Worm (Caenorhabditis elegans) whole organism, late embryonic: Measurements from ENCODE around the gene gem-1.

Experiments
- C08G9.2 ChIP-seq: sonication (generic microtip); optimal IDR thresholded peaks from 2 replicates; lab custom pipeline; 2016; ENCODE audit warnings: mild to moderate bottlenecking, missing genetic modification characterization, moderate library complexity, missing compliant biosample characterization
- C38D4.7 ChIP-seq: fragments of 200-800 bp; sonication (Bioruptor generic); optimal IDR thresholded peaks from 2 replicates; lab custom pipeline; 2018; ENCODE audit warnings: mild to moderate bottlenecking, missing genetic modification characterization, moderate library complexity, missing compliant biosample characterization
- K09A11.1 ChIP-seq: sonication (generic microtip); optimal IDR thresholded peaks from 2 replicates; lab custom pipeline; 2017; ENCODE audit warnings: antibody characterized with exemption, mild to moderate bottlenecking, missing genetic modification characterization, missing compliant biosample characterization; ENCODE audit not compliant: insufficient read depth
- T23F11.4 ChIP-seq: fragments of 200-800 bp; sonication (Bioruptor generic); optimal IDR thresholded peaks from 2 replicates; lab custom pipeline; 2018; ENCODE audit warnings: mild to moderate bottlenecking, missing genetic modification characterization, missing compliant biosample characterization
- Y22D7AL.16 ChIP-seq: sonication (generic microtip); optimal IDR thresholded peaks from 2 replicates; lab custom pipeline; 2016; ENCODE audit warnings: missing genetic modification characterization, missing compliant biosample characterization
- ahr-1 ChIP-seq: sonication (generic microtip); optimal IDR thresholded peaks from 2 replicates; lab custom pipeline; 2016; ENCODE audit warnings: missing genetic modification characterization, missing compliant biosample characterization
- ama-1 ChIP-seq: fragments of 150-350 bp; optimal IDR thresholded peaks from 2 replicates; lab custom pipeline; 2014
- ceh-18 ChIP-seq: sonication (generic microtip); optimal IDR thresholded peaks from 2 replicates; lab custom pipeline; 2016; ENCODE audit warnings: missing genetic modification characterization, missing compliant biosample characterization
- ceh-19 ChIP-seq: fragments of 200-800 bp; sonication (Bioruptor generic); optimal IDR thresholded peaks from 2 replicates; lab custom pipeline; 2018; ENCODE audit warnings: mild to moderate bottlenecking, missing genetic modification characterization, missing compliant biosample characterization
- ceh-22 ChIP-seq: sonication (generic microtip); optimal IDR thresholded peaks from 2 replicates; lab custom pipeline; 2017; ENCODE audit warnings: missing biosample characterization, missing genetic modification characterization
- ceh-24 ChIP-seq: sonication (generic microtip); optimal IDR thresholded peaks from 2 replicates; lab custom pipeline; 2016; ENCODE audit warnings: mild to moderate bottlenecking, missing genetic modification characterization, missing compliant biosample characterization
- ceh-30 ChIP-seq: fragments of 150-350 bp; optimal IDR thresholded peaks from 2 replicates; lab custom pipeline; 2014; ENCODE audit warnings: missing biosample characterization, missing genetic modification characterization
- ceh-31 ChIP-seq: sonication (generic microtip); optimal IDR thresholded peaks from 2 replicates; lab custom pipeline; 2016; ENCODE audit warnings: missing genetic modification characterization, missing compliant biosample characterization
- ceh-45 ChIP-seq: fragments of 200-800 bp; sonication (Bioruptor generic); IDR thresholded peaks from 2 replicates; pipeline ENCODE4 v1.3.6; 2022; ENCODE audit warnings: missing genetic modification reagents, missing genetic modification characterization, missing compliant biosample characterization
- ceh-9 ChIP-seq: sonication (generic microtip); optimal IDR thresholded peaks from 2 replicates; lab custom pipeline; 2016; ENCODE audit warnings: mild to moderate bottlenecking, missing genetic modification characterization, inconsistent platforms, missing compliant biosample characterization
- che-1 ChIP-seq: sonication (generic microtip); optimal IDR thresholded peaks from 2 replicates; lab custom pipeline; 2016; ENCODE audit warnings: mild to moderate bottlenecking, missing genetic modification characterization, missing compliant biosample characterization
- dmd-4 ChIP-seq: sonication (generic microtip); optimal IDR thresholded peaks from 2 replicates; lab custom pipeline; 2016; ENCODE audit warnings: borderline replicate concordance, missing genetic modification characterization, missing compliant biosample characterization
- dve-1 ChIP-seq: sonication (generic microtip); optimal IDR thresholded peaks from 2 replicates; lab custom pipeline; 2017; ENCODE audit warnings: antibody characterized with exemption, mild to moderate bottlenecking, missing genetic modification characterization, missing compliant biosample characterization
- elt-2 ChIP-seq: sonication (generic microtip); optimal IDR thresholded peaks from 2 replicates; lab custom pipeline; 2016; ENCODE audit warnings: missing genetic modification reagents, missing genetic modification characterization, missing compliant biosample characterization
- ets-4 ChIP-seq: sonication (generic microtip); optimal IDR thresholded peaks from 2 replicates; lab custom pipeline; 2016; ENCODE audit warnings: missing genetic modification characterization, missing compliant biosample characterization
- fkh-10 ChIP-seq: fragments of 150-350 bp; optimal IDR thresholded peaks from 2 replicates; lab custom pipeline; 2014; ENCODE audit warnings: missing biosample characterization, missing genetic modification reagents, missing genetic modification characterization
- fkh-6 ChIP-seq: sonication (generic microtip); optimal IDR thresholded peaks from 2 replicates; lab custom pipeline; 2016; ENCODE audit warnings: missing genetic modification characterization, missing compliant biosample characterization
- gmeb-2 ChIP-seq: sonication (generic microtip); optimal IDR thresholded peaks from 2 replicates; lab custom pipeline; 2016; ENCODE audit warnings: missing genetic modification characterization, inconsistent platforms, missing compliant biosample characterization
- hlh-13 ChIP-seq: fragments of 200-800 bp; sonication (Bioruptor generic); optimal IDR thresholded peaks from 2 replicates; lab custom pipeline; 2018; ENCODE audit warnings: mild to moderate bottlenecking, missing genetic modification characterization, missing compliant biosample characterization
- hlh-30 ChIP-seq: sonication (generic microtip); optimal IDR thresholded peaks from 2 replicates; lab custom pipeline; 2017; ENCODE audit warnings: antibody characterized with exemption, missing genetic modification characterization, missing compliant biosample characterization; ENCODE audit not compliant: insufficient read depth
- hlh-6 ChIP-seq: sonication (generic microtip); optimal IDR thresholded peaks from 2 replicates; lab custom pipeline; 2016; ENCODE audit warnings: missing genotype, missing genetic modification characterization, missing compliant biosample characterization
- nfya-1 ChIP-seq: sonication (generic microtip); optimal IDR thresholded peaks from 2 replicates; lab custom pipeline; 2017; ENCODE audit warnings: missing genetic modification characterization, mild to moderate bottlenecking, missing compliant biosample characterization, antibody characterized with exemption, moderate library complexity
- npax-4 ChIP-seq: sonication (generic microtip); optimal IDR thresholded peaks from 2 replicates; lab custom pipeline; 2016; ENCODE audit warnings: missing genetic modification characterization, missing compliant biosample characterization
- odd-2 ChIP-seq: sonication (generic microtip); optimal IDR thresholded peaks from 2 replicates; lab custom pipeline; 2017; ENCODE audit warnings: antibody characterized with exemption, mild to moderate bottlenecking, missing genetic modification characterization, missing compliant biosample characterization
- pag-3 ChIP-seq: sonication (generic microtip); optimal IDR thresholded peaks from 2 replicates; lab custom pipeline; 2016; ENCODE audit warnings: missing compliant biosample characterization, missing genetic modification characterization, borderline replicate concordance
- pat-9 ChIP-seq: fragments of 200-800 bp; sonication (Bioruptor generic); optimal IDR thresholded peaks from 2 replicates; lab custom pipeline; 2018; ENCODE audit warnings: mild to moderate bottlenecking, missing genetic modification characterization, moderate library complexity, missing compliant biosample characterization
- pha-2 ChIP-seq: sonication (generic microtip); optimal IDR thresholded peaks from 2 replicates; lab custom pipeline; 2017; ENCODE audit warnings: mild to moderate bottlenecking, missing genetic modification characterization, missing compliant biosample characterization
- pha-4 ChIP-seq: fragments of 150-350 bp; optimal IDR thresholded peaks from 2 replicates; lab custom pipeline; 2018; ENCODE audit warnings: missing biosample characterization, missing genetic modification reagents, missing genetic modification characterization
- pqm-1 ChIP-seq: sonication (generic microtip); optimal IDR thresholded peaks from 2 replicates; lab custom pipeline; 2016; ENCODE audit warnings: missing genetic modification characterization, missing compliant biosample characterization
- pros-1 ChIP-seq: fragments of 150-350 bp; optimal IDR thresholded peaks from 2 replicates; lab custom pipeline; 2014; ENCODE audit warnings: missing biosample characterization, missing genetic modification reagents, missing genetic modification characterization
- sdc-2 ChIP-seq: sonication (generic microtip); optimal IDR thresholded peaks from 2 replicates; lab custom pipeline; 2016; ENCODE audit warnings: missing genotype, missing genetic modification characterization, missing compliant biosample characterization
- sox-2 ChIP-seq: fragments of 200-800 bp; sonication (Bioruptor generic); IDR thresholded peaks from 2 replicates; pipeline ENCODE4 v1.3.6; 2022; ENCODE audit warnings: missing genetic modification reagents, missing genetic modification characterization, missing compliant biosample characterization
- tbx-2 ChIP-seq: sonication (generic microtip); optimal IDR thresholded peaks from 2 replicates; lab custom pipeline; 2016; ENCODE audit warnings: missing genetic modification characterization, missing compliant biosample characterization
- tbx-7 ChIP-seq: sonication (generic microtip); optimal IDR thresholded peaks from 2 replicates; lab custom pipeline; 2016; ENCODE audit warnings: missing genotype, missing genetic modification characterization, missing compliant biosample characterization
- ttx-3 ChIP-seq: sonication (generic microtip); optimal IDR thresholded peaks from 2 replicates; lab custom pipeline; 2016; ENCODE audit warnings: missing genetic modification reagents, missing genetic modification characterization, missing compliant biosample characterization
- unc-3 ChIP-seq, 2 experiments: fragments of 200-800 bp in 1 of 2; sonication (Bioruptor generic) in 1 of 2; sonication (generic microtip) in 1 of 2; conservative IDR thresholded peaks in 1 of 2; optimal IDR thresholded peaks in 1 of 2; 2 replicates each; pipeline versions ENCODE4 v1.3.6 to Lab custom; 2016 to 2022; ENCODE audit warnings: missing compliant biosample characterization in 2 of 2, missing genetic modification characterization in 2 of 2, missing genetic modification reagents in 1 of 2
- unc-42 ChIP-seq: sonication (generic microtip); optimal IDR thresholded peaks from 2 replicates; lab custom pipeline; 2016; ENCODE audit warnings: missing genotype, missing genetic modification characterization, missing compliant biosample characterization
- ztf-16 ChIP-seq: sonication (generic microtip); optimal IDR thresholded peaks from 2 replicates; lab custom pipeline; 2017; ENCODE audit warnings: missing genetic modification characterization, missing compliant biosample characterization

gem-1 gene

DNA sequence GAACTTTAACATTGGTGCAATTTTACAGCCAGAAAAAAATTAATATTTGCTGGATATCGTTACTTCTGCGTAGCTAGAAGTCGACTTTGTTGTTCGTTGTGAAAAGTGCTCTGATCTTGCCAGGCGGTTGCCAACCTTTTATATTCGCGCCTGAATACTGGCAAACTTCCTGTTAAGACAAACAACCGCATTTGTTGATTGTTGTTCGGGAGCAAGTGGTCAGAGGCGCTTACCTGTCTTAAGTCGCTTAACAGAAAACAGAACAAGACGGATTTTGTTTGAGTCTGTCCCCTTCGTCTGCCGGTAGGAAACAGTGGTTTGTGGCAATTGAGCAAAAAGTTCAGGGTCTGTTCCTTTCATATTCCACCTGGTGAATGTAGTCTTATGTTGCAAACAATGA, 14.3 kb downstream of the gem-1 start, which contains the start of gene C49F8.15:
Gene C49F8.15, minus strand, starts transcription at position 101 of the 400 bp plus-strand sequence.
- TF ChIP-seq ceh-31 (tag; lab: Kevin White, UChicago) (no peak), unc-42 (no peak), che-1 (tag; lab: Kevin White, UChicago) (no peak), npax-4 (no peak), T23F11.4 (GFP tag; lab: Kevin White, UChicago) (no peak), ceh-22 (tag; lab: Kevin White, UChicago) (no peak), dmd-4 (no peak), ttx-3 (tag; lab: Kevin White, UChicago) (no peak), odd-2 (tag; lab: Kevin White, UChicago) (no peak), nfya-1 (tag; lab: Kevin White, UChicago) (no peak), pha-2 (tag; lab: Kevin White, UChicago) (no peak), ets-4 (no peak), ztf-16 (no peak), ceh-30 (no peak), pqm-1 (tag; lab: Kevin White, UChicago) (no peak), dve-1 (tag; lab: Kevin White, UChicago) (no peak)

DNA sequence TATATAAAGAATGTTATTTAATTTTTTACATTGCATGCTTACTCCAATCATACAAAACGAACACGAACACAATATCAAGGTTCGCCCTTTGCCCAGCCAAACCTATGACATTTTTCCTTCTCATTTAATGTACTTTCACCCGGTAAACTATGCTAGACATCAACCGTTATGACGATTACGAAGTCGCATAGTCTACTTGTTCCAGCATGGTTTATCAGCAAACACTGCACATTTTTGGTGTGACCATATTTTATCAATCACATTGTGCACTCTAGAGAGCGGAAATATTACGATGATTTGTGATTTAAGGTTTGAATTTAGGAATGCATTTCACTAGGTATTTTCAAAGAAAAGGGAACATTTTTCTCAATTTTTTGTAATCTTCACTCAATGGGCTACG, 16.2 kb downstream of the gem-1 start:
- TF ChIP-seq K09A11.1 (tag; lab: Kevin White, UChicago) = no peak
- TF ChIP-seq elt-2 (tag; lab: Kevin White, UChicago) = peak; percentile 43
- TF ChIP-seq hlh-30 (tag; lab: Kevin White, UChicago) = no peak
- no peak for TF ChIP-seq fkh-10 (GFP tag; lab: Kevin White, UChicago)
- no peak for TF ChIP-seq hlh-13 (GFP tag; lab: Kevin White, UChicago)
- TF ChIP-seq, all 69 proteins: peak for 1

DNA sequence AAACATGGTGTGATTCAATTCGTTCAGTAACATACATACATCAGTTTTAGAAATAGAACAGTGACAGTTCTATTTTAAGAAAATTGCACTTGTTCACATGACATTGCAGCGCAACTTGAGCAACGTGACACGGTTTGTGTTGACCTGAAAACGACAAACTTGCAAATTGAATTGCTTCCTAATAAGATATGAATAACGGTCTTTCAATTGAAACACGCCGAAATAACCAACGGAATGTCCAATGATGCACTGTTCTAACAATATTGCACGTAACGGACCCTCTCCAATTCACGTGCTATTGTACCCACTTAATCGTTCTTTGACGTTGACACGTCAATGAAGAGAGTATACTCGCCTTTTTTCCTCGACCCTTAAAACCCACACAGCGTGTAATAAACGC, 17.0 kb downstream of the gem-1 start:
- no peak for TF ChIP-seq ceh-9 (tag; lab: Kevin White, UChicago)
- TF ChIP-seq ama-1 (lab: Kevin White, UChicago) = no peak
- no peak for TF ChIP-seq ceh-45
- no peak for TF ChIP-seq sox-2 (GFP tag; lab: Robert Waterston, UW)
- no peak for TF ChIP-seq ceh-30
- TF ChIP-seq fkh-10 (GFP tag; lab: Kevin White, UChicago) = no peak
- no peak for TF ChIP-seq C38D4.7 (GFP tag; lab: Kevin White, UChicago)
- TF ChIP-seq unc-3 (GFP tag; conservative IDR thresholded peaks at IDR 0.05; lab: Robert Waterston, UW) = no peak
- TF ChIP-seq unc-3 (tag; optimal IDR thresholded peaks at IDR 0.05; lab: Kevin White, UChicago) = no peak
- TF ChIP-seq Y22D7AL.16 (tag; lab: Kevin White, UChicago) = no peak
- TF ChIP-seq npax-4 = no peak
- no peak for TF ChIP-seq ets-4

DNA sequence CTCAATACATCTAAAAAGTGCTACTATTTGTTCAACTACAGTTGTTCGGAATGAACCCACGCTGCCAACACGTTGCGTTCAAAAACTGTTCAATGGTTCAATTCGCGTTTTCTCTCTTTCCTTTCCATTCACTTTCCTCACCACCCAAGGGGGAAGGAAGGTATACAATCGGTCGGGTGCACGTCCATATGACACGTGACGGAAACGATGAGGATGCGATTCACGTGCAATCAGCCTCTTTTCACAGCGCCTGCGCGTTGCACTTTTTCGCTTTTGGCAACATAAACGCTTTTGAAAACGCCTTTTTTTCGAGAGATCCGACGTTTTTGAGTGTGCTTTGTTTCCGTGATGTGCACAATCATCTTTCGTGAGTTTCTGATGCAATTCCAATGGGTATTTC, 18.2 kb downstream of the gem-1 start:
- TF ChIP-seq pha-4 (tag; lab: Kevin White, UChicago) = no peak
- TF ChIP-seq pat-9 (tag; lab: Kevin White, UChicago) = no peak
- no peak for TF ChIP-seq hlh-6
- TF ChIP-seq fkh-6 (tag; lab: Kevin White, UChicago) = no peak
- peak; percentile 93 for TF ChIP-seq hlh-30 (tag; lab: Kevin White, UChicago)
- TF ChIP-seq tbx-7 (tag; lab: Kevin White, UChicago) = no peak
- no peak for TF ChIP-seq pros-1 (tag; lab: Kevin White, UChicago)
- no peak for TF ChIP-seq ahr-1 (tag; lab: Kevin White, UChicago)
- no peak for TF ChIP-seq gmeb-2 (tag; lab: Kevin White, UChicago)
- TF ChIP-seq ceh-24 (tag; lab: Kevin White, UChicago) = no peak
- TF ChIP-seq tbx-2 (tag; lab: Kevin White, UChicago) = peak; percentile 22
- peak; percentile 59 for TF ChIP-seq ceh-18
- no peak for TF ChIP-seq ztf-16
- no peak for TF ChIP-seq pag-3 (tag; lab: Kevin White, UChicago)
- TF ChIP-seq ceh-19 = no peak
- TF ChIP-seq ceh-31 (tag; lab: Kevin White, UChicago) = peak; percentile 2
- TF ChIP-seq sdc-2 (tag; lab: Kevin White, UChicago) = no peak
- no peak for TF ChIP-seq C08G9.2 (tag; lab: Kevin White, UChicago)
